Fruit fly (Drosophila melanogaster): ENCODE measurements around the gene CG13398.

The CG13398 gene

dm6 chr2L:8399863-8400598 is 15.0 kb downstream of the CG13398 start, which contains the start of gene CG31898 (continued):
- TF ChIP-seq CG11560 (tag; IDR thresholded peaks at IDR 0.05) (peak; percentile 96), CG6765 (GFP tag; optimal IDR thresholded peaks at IDR 0.05) (no peak), Dref (GFP tag; IDR thresholded peaks at IDR 0.05) (peak; percentile 78), Med (GFP tag) (no peak), Dip3 (GFP tag; optimal IDR thresholded peaks at IDR 0.05) (no peak), HLH4C (GFP tag; IDR thresholded peaks at IDR 0.05; ENCODE audit: partially characterized antibody) (peak; percentile 45; the same call in 1 of the 3 replicates), bbx (GFP tag; IDR thresholded peaks at IDR 0.05; ENCODE audit: partially characterized antibody) (peak; percentile 9; the same call in 1 of the 2 replicates), sd (tag; optimal IDR thresholded peaks at IDR 0.05) (no peak), CG3995 (GFP tag; optimal IDR thresholded peaks at IDR 0.05) (no peak), exex (tag; optimal IDR thresholded peaks at IDR 0.05) (peak; percentile 34), CG8478 (optimal IDR thresholded peaks at IDR 0.05) (no peak), CG2116 (GFP tag; optimal IDR thresholded peaks at IDR 0.05) (peak; percentile 76), maf-S (GFP tag; optimal IDR thresholded peaks at IDR 0.05) (no peak), CG9437 (GFP tag; optimal IDR thresholded peaks at IDR 0.05) (no peak), CG12219 (GFP tag; optimal IDR thresholded peaks at IDR 0.05) (no peak), Scr (GFP tag; IDR thresholded peaks at IDR 0.05; ENCODE audit: partially characterized antibody) (peak; percentile 41; the same call in 1 of the 2 replicates), CG10321 (GFP tag; IDR thresholded peaks at IDR 0.05) (no peak), CG14014 (GFP tag; IDR thresholded peaks at IDR 0.05) (no peak), stwl (tag; optimal IDR thresholded peaks at IDR 0.05) (peak; percentile 58), CG14710 (tag; optimal IDR thresholded peaks at IDR 0.05) (peak; percentile 99), al (GFP tag; IDR thresholded peaks at IDR 0.05) (no peak), CG10267 (tag; optimal IDR thresholded peaks at IDR 0.05) (peak; percentile 23), CG10209 (GFP tag; optimal IDR thresholded peaks at IDR 0.05) (no peak), Sox102F (GFP tag; optimal IDR thresholded peaks at IDR 0.05) (no peak), E2f2 (GFP tag; IDR thresholded peaks at IDR 0.05) (peak; percentile 94), MBD-R2 (GFP tag; IDR thresholded peaks at IDR 0.05) (peak; percentile 64)

- peak; percentile 22 for TF ChIP-seq Ets65A (GFP tag)
- no peak for TF ChIP-seq CG13624 (GFP tag; optimal IDR thresholded peaks at IDR 0.05)
- no peak for TF ChIP-seq mirr (GFP tag; optimal IDR thresholded peaks at IDR 0.05)
- TF ChIP-seq prd (optimal IDR thresholded peaks at IDR 0.05) = no peak
- peak; percentile 7; the same call in 1 of the 3 replicates for TF ChIP-seq prd (GFP tag; IDR thresholded peaks at IDR 0.05)
- no peak for TF ChIP-seq wdn (GFP tag; IDR thresholded peaks at IDR 0.05)
- TF ChIP-seq nerfin-2 (GFP tag; IDR thresholded peaks at IDR 0.05; ENCODE audit: partially characterized antibody) = no peak
- no peak for TF ChIP-seq Rfx (GFP tag; IDR thresholded peaks at IDR 0.05)
- no peak for TF ChIP-seq ara (GFP tag; IDR thresholded peaks at IDR 0.05)
- TF ChIP-seq CG15011 (GFP tag; optimal IDR thresholded peaks at IDR 0.05) = no peak
- TF ChIP-seq CG10959 (GFP tag; IDR thresholded peaks at IDR 0.05) = no peak
- TF ChIP-seq vfl (GFP tag; optimal IDR thresholded peaks at IDR 0.05) = no peak
- TF ChIP-seq CG18619 (GFP tag; optimal IDR thresholded peaks at IDR 0.05) = no peak
Measured at dm6 chr2L:8398721-8399120, 16.3 kb downstream of the CG13398 start, which contains the start of gene CG13386. TSS of gene CG13386 (plus strand) at chr2L:8399021.

Data from whole organism, embryonic.